Fruit fly (Drosophila melanogaster) whole organism, embryonic: ENCODE measurements around the gene Tbca.
A peak's percentile ranks its signal among the peaks of the same experiment; 100 is the strongest.

ENCODE experiments used
- Ada2b ChIP-seq: fragments of 200-800 bp; sonication (Bioruptor generic); IDR thresholded peaks from 2 replicates; pipeline ENCODE4 v1.3.6; 2022; ENCODE audit warnings: missing biosample characterization, missing genetic modification characterization
- Adf1 ChIP-seq: fragments of 200-800 bp; sonication (Bioruptor generic); IDR thresholded peaks from 2 replicates; pipeline ENCODE4 v1.3.6; 2022; ENCODE audit warnings: missing biosample characterization, missing genetic modification characterization
- CG12071 ChIP-seq: fragments of 200-800 bp; sonication (Bioruptor generic); optimal IDR thresholded peaks from 3 replicates; lab custom pipeline; 2018; ENCODE audit warnings: missing biosample characterization, mild to moderate bottlenecking, missing genetic modification characterization
- CG14014 ChIP-seq: fragments of 200-800 bp; sonication (Bioruptor generic); IDR thresholded peaks from 2 replicates; pipeline ENCODE4 v1.3.6; 2022; ENCODE audit warnings: missing biosample characterization, missing genetic modification characterization
- CG14860 ChIP-seq: fragments of 200-800 bp; sonication (Bioruptor generic); IDR thresholded peaks from 3 replicates; pipeline ENCODE4 v1.3.6; 2022; ENCODE audit warnings: missing biosample characterization, missing genetic modification characterization; ENCODE audit not compliant: partially characterized antibody
- CG31224 ChIP-seq: fragments of 200-800 bp; sonication (Bioruptor generic); IDR thresholded peaks from 2 replicates; pipeline ENCODE4 v1.3.6; 2022; ENCODE audit warnings: missing biosample characterization, missing genetic modification characterization
- CG32772 ChIP-seq: fragments of 200-800 bp; sonication (Bioruptor generic); IDR thresholded peaks from 2 replicates; pipeline ENCODE4 v1.3.6; 2022; ENCODE audit warnings: missing biosample characterization, missing genetic modification characterization
- CG3838 ChIP-seq: fragments of 200-800 bp; sonication (Bioruptor generic); optimal IDR thresholded peaks from 3 replicates; lab custom pipeline; 2016; ENCODE audit warnings: missing biosample characterization, missing genetic modification characterization
- CG7928 ChIP-seq: fragments of 200-800 bp; sonication (Bioruptor generic); optimal IDR thresholded peaks from 2 replicates; lab custom pipeline; 2017; ENCODE audit warnings: missing biosample characterization, mild to moderate bottlenecking, missing genetic modification characterization
- CG8765 ChIP-seq: fragments of 200-800 bp; sonication (Bioruptor generic); IDR thresholded peaks from 2 replicates; pipeline ENCODE4 v1.3.6; 2022; ENCODE audit warnings: missing biosample characterization, missing genetic modification characterization
- CG8924 ChIP-seq: fragments of 200-800 bp; optimal IDR thresholded peaks from 3 replicates; lab custom pipeline; 2019; ENCODE audit warnings: missing biosample characterization, mild to moderate bottlenecking, missing genetic modification characterization, moderate library complexity
- CG8944 ChIP-seq: fragments of 200-800 bp; sonication (Bioruptor generic); optimal IDR thresholded peaks from 3 replicates; lab custom pipeline; 2016; ENCODE audit warnings: missing biosample characterization, missing genetic modification characterization
- CkIIα-i1 ChIP-seq: fragments of 200-800 bp; sonication (Bioruptor generic); IDR thresholded peaks from 2 replicates; pipeline ENCODE4 v1.3.6; 2022; ENCODE audit warnings: missing biosample characterization, missing genetic modification characterization
- CrebB ChIP-seq: fragments of 200-800 bp; sonication (Bioruptor generic); optimal IDR thresholded peaks from 3 replicates; lab custom pipeline; 2018; ENCODE audit warnings: missing biosample characterization, mild to moderate bottlenecking, missing genetic modification characterization
- D19B ChIP-seq: fragments of 200-800 bp; sonication (Bioruptor generic); optimal IDR thresholded peaks from 2 replicates; lab custom pipeline; 2017; ENCODE audit warnings: missing biosample characterization, mild to moderate bottlenecking, missing genetic modification characterization
- Deaf1 ChIP-seq: fragments of 200-800 bp; optimal IDR thresholded peaks from 3 replicates; lab custom pipeline; 2019; ENCODE audit warnings: missing biosample characterization, mild to moderate bottlenecking, missing genetic modification characterization, moderate library complexity
- Dp ChIP-seq: fragments of 200-800 bp; sonication (Bioruptor generic); optimal IDR thresholded peaks from 2 replicates; lab custom pipeline; 2018; ENCODE audit warnings: missing biosample characterization, mild to moderate bottlenecking, missing genetic modification characterization, moderate library complexity
- Drgx ChIP-seq: fragments of 200-800 bp; sonication (Bioruptor generic); IDR thresholded peaks from 2 replicates; pipeline ENCODE4 v1.3.6; 2022; ENCODE audit warnings: missing biosample characterization, missing genetic modification characterization
- Eip74EF ChIP-seq, 2 experiments: fragments of 200-800 bp in 1 of 2; fragments of >200 bp in 1 of 2; sonication (Bioruptor generic) in 1 of 2; optimal IDR thresholded peaks; 2 replicates each; lab custom pipeline; 2017 to 2019; ENCODE audit warnings: missing biosample characterization in 2 of 2, missing genetic modification characterization in 2 of 2, mild to moderate bottlenecking in 1 of 2, moderate library complexity in 1 of 2
- Med ChIP-seq: fragments of 200-800 bp; sonication (Bioruptor generic); peaks from one replicate; lab custom pipeline; 2016; ENCODE audit warnings: missing biosample characterization, missing genetic modification characterization, mild to moderate bottlenecking, inconsistent platforms, moderate library complexity
- Nf-YB ChIP-seq: fragments of 200-800 bp; sonication (Bioruptor generic); optimal IDR thresholded peaks from 3 replicates; lab custom pipeline; 2019; ENCODE audit warnings: missing biosample characterization, mild to moderate bottlenecking, missing genetic modification characterization, moderate library complexity
- Ptx1 ChIP-seq: fragments of 200-800 bp; sonication (Bioruptor generic); IDR thresholded peaks from 2 replicates; pipeline ENCODE4 v1.3.6; 2022; ENCODE audit warnings: missing biosample characterization, missing genetic modification characterization
- ato ChIP-seq: fragments of 200-800 bp; sonication (Bioruptor generic); IDR thresholded peaks from 2 replicates; pipeline ENCODE4 v1.3.6; 2022; ENCODE audit warnings: missing biosample characterization, missing genetic modification characterization; ENCODE audit not compliant: partially characterized antibody
- bbx ChIP-seq: fragments of 200-800 bp; sonication (Bioruptor generic); IDR thresholded peaks from 2 replicates; pipeline ENCODE4 v1.3.6; 2022; ENCODE audit warnings: missing biosample characterization, missing genetic modification characterization; ENCODE audit not compliant: partially characterized antibody
- bsh ChIP-seq, 2 experiments: fragments of 200-800 bp; sonication (Bioruptor generic); optimal IDR thresholded peaks; 2 replicates each; lab custom pipeline; 2017 to 2018; ENCODE audit warnings: mild to moderate bottlenecking in 2 of 2, missing biosample characterization in 2 of 2, missing genetic modification characterization in 2 of 2, moderate library complexity in 1 of 2
- ci ChIP-seq: fragments of 200-800 bp; sonication (Bioruptor generic); IDR thresholded peaks from 3 replicates; pipeline ENCODE4 v1.3.6; 2022; ENCODE audit warnings: missing biosample characterization, missing genetic modification characterization
- crp ChIP-seq, 2 experiments: fragments of 200-800 bp; sonication (Bioruptor generic); optimal IDR thresholded peaks; 2 replicates in 1 of 2; 3 replicates in 1 of 2; lab custom pipeline; 2017; ENCODE audit warnings: missing biosample characterization in 2 of 2, missing genetic modification characterization in 2 of 2, mild to moderate bottlenecking in 1 of 2, moderate library complexity in 1 of 2
- dan ChIP-seq: fragments of 200-800 bp; sonication (Bioruptor generic); IDR thresholded peaks from 2 replicates; pipeline ENCODE4 v1.3.6; 2022; ENCODE audit warnings: missing biosample characterization, missing genetic modification characterization
- danr ChIP-seq: fragments of 200-800 bp; sonication (Bioruptor generic); IDR thresholded peaks from 2 replicates; pipeline ENCODE4 v1.3.6; 2022; ENCODE audit warnings: missing biosample characterization, missing genetic modification characterization
- dmrt11E ChIP-seq: fragments of 200-800 bp; sonication (Bioruptor generic); optimal IDR thresholded peaks from 3 replicates; lab custom pipeline; 2018; ENCODE audit warnings: missing biosample characterization, mild to moderate bottlenecking, missing genetic modification characterization, moderate library complexity
- dpn ChIP-seq, 2 experiments: fragments of 200-800 bp; sonication (Bioruptor generic); optimal IDR thresholded peaks; 3 replicates each; lab custom pipeline; 2016; ENCODE audit warnings: missing biosample characterization in 2 of 2, missing genetic modification characterization in 2 of 2
- dysf ChIP-seq: fragments of 200-800 bp; sonication (Bioruptor generic); IDR thresholded peaks from 3 replicates; pipeline ENCODE4 v1.3.6; 2022; ENCODE audit warnings: missing biosample characterization, missing genetic modification characterization
- exex ChIP-seq: fragments of 200-800 bp; sonication (Bioruptor generic); optimal IDR thresholded peaks from 4 replicates; lab custom pipeline; 2018; ENCODE audit warnings: missing biosample characterization, mild to moderate bottlenecking, missing genetic modification characterization, moderate library complexity
- eyg ChIP-seq: fragments of 200-800 bp; sonication (Bioruptor generic); optimal IDR thresholded peaks from 3 replicates; lab custom pipeline; 2016; ENCODE audit warnings: missing biosample characterization, missing genetic modification characterization
- lab ChIP-seq: fragments of 200-800 bp; sonication (Bioruptor generic); optimal IDR thresholded peaks from 3 replicates; lab custom pipeline; 2017; ENCODE audit warnings: missing biosample characterization, missing genetic modification characterization, mild to moderate bottlenecking, moderate library complexity, missing genetic modification reagents
- lov ChIP-seq, 2 experiments: fragments of 200-800 bp in 1 of 2; fragments of >200 bp in 1 of 2; sonication (Bioruptor generic) in 1 of 2; IDR thresholded peaks in 1 of 2; optimal IDR thresholded peaks in 1 of 2; 2 replicates in 1 of 2; 3 replicates in 1 of 2; pipeline versions ENCODE4 v1.3.6 to Lab custom; 2017 to 2022; ENCODE audit warnings: missing biosample characterization in 1 of 2, missing genetic modification characterization in 1 of 2
- onecut ChIP-seq: fragments of 200-800 bp; sonication (Bioruptor generic); IDR thresholded peaks from 2 replicates; pipeline ENCODE4 v1.3.6; 2022; ENCODE audit warnings: missing biosample characterization, missing genetic modification characterization
- pan ChIP-seq, 4 experiments: fragments of >200 bp in 3 of 4; fragments of 200-800 bp in 1 of 4; sonication (Bioruptor generic) in 1 of 4; optimal IDR thresholded peaks in 3 of 4; IDR thresholded peaks in 1 of 4; 2 replicates each; pipeline versions ENCODE4 v1.3.6 to Lab custom; 2017 to 2022; ENCODE audit warnings: missing biosample characterization in 2 of 4, missing genetic modification characterization in 2 of 4, mixed read lengths in 1 of 4
- pfk ChIP-seq: fragments of 200-800 bp; sonication (Bioruptor generic); optimal IDR thresholded peaks from 2 replicates; lab custom pipeline; 2018; ENCODE audit warnings: missing biosample characterization, mild to moderate bottlenecking, missing genetic modification characterization, moderate library complexity
- pita ChIP-seq: fragments of 200-800 bp; sonication (Bioruptor generic); optimal IDR thresholded peaks from 2 replicates; lab custom pipeline; 2017; ENCODE audit warnings: missing biosample characterization, mild to moderate bottlenecking, missing genetic modification characterization
- row ChIP-seq: fragments of 200-800 bp; sonication (Bioruptor generic); IDR thresholded peaks from 3 replicates; pipeline ENCODE4 v1.3.6; 2022; ENCODE audit warnings: missing biosample characterization, missing genetic modification characterization
- sens ChIP-seq: fragments of 200-800 bp; sonication (Bioruptor generic); peaks from one replicate; lab custom pipeline; 2016; ENCODE audit warnings: missing biosample characterization, missing genetic modification characterization
- sima ChIP-seq: fragments of 200-800 bp; sonication (Bioruptor generic); optimal IDR thresholded peaks from 2 replicates; lab custom pipeline; 2016; ENCODE audit warnings: missing biosample characterization, missing genetic modification characterization
- so ChIP-seq: fragments of 200-800 bp; sonication (Bioruptor generic); IDR thresholded peaks from 3 replicates; pipeline ENCODE4 v1.3.6; 2022; ENCODE audit warnings: missing biosample characterization, missing genetic modification characterization
- stc ChIP-seq: fragments of 200-800 bp; sonication (Bioruptor generic); IDR thresholded peaks from 2 replicates; pipeline ENCODE4 v1.3.6; 2022; ENCODE audit warnings: missing biosample characterization, missing genetic modification characterization
- trem ChIP-seq: fragments of 200-800 bp; optimal IDR thresholded peaks from 3 replicates; lab custom pipeline; 2019; ENCODE audit warnings: missing biosample characterization, mild to moderate bottlenecking, missing genetic modification characterization, moderate library complexity
- vvl ChIP-seq: fragments of 200-800 bp; sonication (Bioruptor generic); IDR thresholded peaks from 2 replicates; pipeline ENCODE4 v1.3.6; 2022; ENCODE audit warnings: missing biosample characterization, missing genetic modification characterization
- zfh1 ChIP-seq: fragments of 200-800 bp; sonication (Bioruptor generic); IDR thresholded peaks from 3 replicates; pipeline ENCODE4 v1.3.6; 2022; ENCODE audit warnings: missing biosample characterization, missing genetic modification characterization

Gene Tbca

dm6 chr3R:31741278-31741677 lies 2.0 kb upstream of the Tbca start:
- TF ChIP-seq bsh (GFP tag; optimal IDR thresholded peaks at IDR 0.05; lab: Kevin White, UChicago): peak in 1 of 2 experiments; percentile 13
- TF ChIP-seq CkIIα-i1: no peak
- no peak for TF ChIP-seq ci (GFP tag; lab: Robert Waterston, UW)
- peak; percentile 34; the same call in 1 of the 2 replicates for TF ChIP-seq Drgx (GFP tag; lab: Robert Waterston, UW)
- TF ChIP-seq pan (optimal IDR thresholded peaks at IDR 0.05; lab: Kevin White, UChicago): no peak
- peak in 1 of 2 experiments; percentile 19 for TF ChIP-seq pan (GFP tag; optimal IDR thresholded peaks at IDR 0.05 in 1 of 2, IDR thresholded peaks at IDR 0.05 in 1 of 2)
- 0 out of 3 replicates have a peak, but pooled peaks have one; percentile 13 for TF ChIP-seq zfh1 (GFP tag; lab: Robert Waterston, UW)
- TF ChIP-seq Eip74EF (GFP tag; optimal IDR thresholded peaks at IDR 0.05; lab: Kevin White, UChicago): no peak
- TF ChIP-seq Ada2b (GFP tag; lab: Robert Waterston, UW): no peak
- TF ChIP-seq sima: no peak
- no peak for TF ChIP-seq CG31224
- no peak for TF ChIP-seq crp (GFP tag; optimal IDR thresholded peaks at IDR 0.05; lab: Kevin White, UChicago)
- no peak for TF ChIP-seq CG7928 (GFP tag; lab: Kevin White, UChicago)
- peak; percentile 21 for TF ChIP-seq Deaf1 (tag; lab: Kevin White, UChicago)
- no peak for TF ChIP-seq bbx (GFP tag; lab: Robert Waterston, UW)
- TF ChIP-seq CG8944 (GFP tag; lab: Kevin White, UChicago): no peak
- peak; percentile 37 for TF ChIP-seq Med
- TF ChIP-seq CG8765 (GFP tag; lab: Robert Waterston, UW): no peak
- no peak for TF ChIP-seq exex (tag; lab: Kevin White, UChicago)
- TF ChIP-seq Ptx1: 0 out of 2 replicates have a peak, but pooled peaks have one; percentile 11
- TF ChIP-seq danr (GFP tag; lab: Robert Waterston, UW): no peak
- TF ChIP-seq CG3838: no peak
- no peak for TF ChIP-seq lab (GFP tag; lab: Kevin White, UChicago)
- TF ChIP-seq vvl (GFP tag; lab: Robert Waterston, UW): peak; percentile 44; the same call in 1 of the 2 replicates
- TF ChIP-seq Nf-YB: no peak
- no peak for TF ChIP-seq D19B
- TF ChIP-seq pfk (GFP tag; lab: Kevin White, UChicago): no peak
- no peak for TF ChIP-seq dmrt11E (tag; lab: Kevin White, UChicago)
- no peak for TF ChIP-seq stc (GFP tag; lab: Robert Waterston, UW)
- TF ChIP-seq eyg (GFP tag; lab: Kevin White, UChicago): no peak
- no peak for TF ChIP-seq CrebB (tag; lab: Kevin White, UChicago)
- TF ChIP-seq CG14860 (GFP tag; lab: Robert Waterston, UW): no peak
- no peak for TF ChIP-seq trem
- peak; percentile 6 for TF ChIP-seq sens (GFP tag; lab: Kevin White, UChicago)
- no peak for TF ChIP-seq ato (GFP tag; lab: Robert Waterston, UW)
- no peak for TF ChIP-seq so (GFP tag; lab: Robert Waterston, UW)
- no peak for TF ChIP-seq CG14014 (GFP tag; lab: Robert Waterston, UW)
- TF ChIP-seq row: peak; percentile 20; the same call in 1 of the 3 replicates
- no peak for TF ChIP-seq dysf (GFP tag; lab: Robert Waterston, UW)
- TF ChIP-seq dan: no peak
- no peak for TF ChIP-seq CG8924 (tag; lab: Kevin White, UChicago)
- peak; percentile 10; the same call in 1 of the 2 replicates for TF ChIP-seq CG32772 (GFP tag; lab: Robert Waterston, UW)
- no peak for TF ChIP-seq CG12071 (GFP tag; lab: Kevin White, UChicago)
- no peak for TF ChIP-seq Dp (GFP tag; lab: Kevin White, UChicago)
- no peak for TF ChIP-seq onecut (GFP tag; lab: Robert Waterston, UW)
- no peak for TF ChIP-seq dpn (GFP tag; optimal IDR thresholded peaks at IDR 0.05; lab: Kevin White, UChicago)
- no peak for TF ChIP-seq Adf1
- TF ChIP-seq pita (GFP tag; lab: Kevin White, UChicago): no peak
- TF ChIP-seq lov (optimal IDR thresholded peaks at IDR 0.05; lab: Kevin White, UChicago): no peak
- no peak for TF ChIP-seq lov (GFP tag; IDR thresholded peaks at IDR 0.05; lab: Robert Waterston, UW)
